Fruit fly (Drosophila melanogaster) whole organism, embryonic: Measurements from ENCODE around the gene CG5381.

Source experiments
- C15 ChIP-seq: fragments of 200-800 bp; sonication (Bioruptor generic); IDR thresholded peaks from 3 replicates; pipeline ENCODE4 v1.3.6; 2022; ENCODE audit warnings: missing biosample characterization, missing genetic modification characterization
- CG10147 ChIP-seq: fragments of 200-800 bp; sonication (Bioruptor generic); optimal IDR thresholded peaks from 2 replicates; lab custom pipeline; 2019; ENCODE audit warnings: missing biosample characterization, mild to moderate bottlenecking, missing genetic modification characterization, moderate library complexity
- CG10274 ChIP-seq: fragments of 200-800 bp; sonication (Bioruptor generic); optimal IDR thresholded peaks from 3 replicates; lab custom pipeline; 2017; ENCODE audit warnings: missing biosample characterization, mild to moderate bottlenecking, missing genetic modification characterization
- CG10366 ChIP-seq: fragments of 200-800 bp; sonication (Bioruptor generic); IDR thresholded peaks from 2 replicates; pipeline ENCODE4 v1.3.6; 2022; ENCODE audit warnings: missing biosample characterization, missing genetic modification characterization
- CG10543 ChIP-seq: fragments of 200-800 bp; sonication (Bioruptor generic); optimal IDR thresholded peaks from 3 replicates; lab custom pipeline; 2017; ENCODE audit warnings: missing biosample characterization, mild to moderate bottlenecking, missing genetic modification characterization, moderate library complexity
- CG11723 ChIP-seq: fragments of 200-800 bp; sonication (Bioruptor generic); optimal IDR thresholded peaks from 2 replicates; lab custom pipeline; 2017; ENCODE audit warnings: missing biosample characterization, mild to moderate bottlenecking, missing genetic modification characterization
- CG1233 ChIP-seq: fragments of 200-800 bp; sonication (Bioruptor generic); optimal IDR thresholded peaks from 4 replicates; lab custom pipeline; 2018; ENCODE audit warnings: missing biosample characterization, mild to moderate bottlenecking, missing genetic modification characterization
- CG13624 ChIP-seq: fragments of 200-800 bp; sonication (Bioruptor generic); optimal IDR thresholded peaks from 2 replicates; lab custom pipeline; 2016; ENCODE audit warnings: missing biosample characterization, missing genetic modification characterization
- CG13894 ChIP-seq: fragments of 200-800 bp; sonication (Bioruptor generic); optimal IDR thresholded peaks from 3 replicates; lab custom pipeline; 2018; ENCODE audit warnings: missing biosample characterization, mild to moderate bottlenecking, missing genetic modification characterization, moderate library complexity
- CG15514 ChIP-seq: fragments of 200-800 bp; sonication (Bioruptor generic); optimal IDR thresholded peaks from 3 replicates; lab custom pipeline; 2017; ENCODE audit warnings: missing biosample characterization, missing genetic modification characterization, mild to moderate bottlenecking, moderate library complexity, missing genetic modification reagents
- CG17912 ChIP-seq: fragments of 200-800 bp; sonication (Bioruptor generic); optimal IDR thresholded peaks from 2 replicates; lab custom pipeline; 2018; ENCODE audit warnings: missing biosample characterization, mild to moderate bottlenecking, missing genetic modification characterization
- CG1792 ChIP-seq: fragments of 200-800 bp; sonication (Bioruptor generic); optimal IDR thresholded peaks from 2 replicates; lab custom pipeline; 2016; ENCODE audit warnings: missing biosample characterization, missing genetic modification characterization
- CG2889 ChIP-seq: fragments of 200-800 bp; sonication (Bioruptor generic); IDR thresholded peaks from 3 replicates; pipeline ENCODE4 v1.3.6; 2022; ENCODE audit warnings: missing biosample characterization, missing genetic modification characterization
- CG30020 ChIP-seq: fragments of 200-800 bp; optimal IDR thresholded peaks from 2 replicates; lab custom pipeline; 2019; ENCODE audit warnings: missing biosample characterization, mild to moderate bottlenecking, missing genetic modification characterization, moderate library complexity
- CG3163 ChIP-seq: fragments of 200-800 bp; sonication (Bioruptor generic); optimal IDR thresholded peaks from 3 replicates; lab custom pipeline; 2016; ENCODE audit warnings: missing biosample characterization, missing genetic modification characterization
- CG34376 ChIP-seq: fragments of 200-800 bp; sonication (Bioruptor generic); optimal IDR thresholded peaks from 2 replicates; lab custom pipeline; 2018; ENCODE audit warnings: missing biosample characterization, mild to moderate bottlenecking, missing genetic modification characterization
- CG34422 ChIP-seq: fragments of 200-800 bp; sonication (Bioruptor generic); IDR thresholded peaks from 3 replicates; pipeline ENCODE4 v1.3.6; 2022; ENCODE audit warnings: missing biosample characterization, missing genetic modification characterization
- CG4730 ChIP-seq: fragments of 200-800 bp; sonication (Bioruptor generic); IDR thresholded peaks from 2 replicates; pipeline ENCODE4 v1.3.6; 2022; ENCODE audit warnings: missing biosample characterization, missing genetic modification characterization
- CG4854 ChIP-seq: fragments of 200-800 bp; sonication (Bioruptor generic); optimal IDR thresholded peaks from 2 replicates; lab custom pipeline; 2016; ENCODE audit warnings: missing biosample characterization, missing genetic modification characterization, inconsistent platforms
- CG5180 ChIP-seq: fragments of 200-800 bp; sonication (Bioruptor generic); optimal IDR thresholded peaks from 3 replicates; lab custom pipeline; 2017; ENCODE audit warnings: missing biosample characterization, missing genetic modification characterization, mild to moderate bottlenecking, moderate library complexity, missing genetic modification reagents
- CG6272 ChIP-seq: fragments of 200-800 bp; sonication (Bioruptor generic); IDR thresholded peaks from 2 replicates; pipeline ENCODE4 v1.3.6; 2022; ENCODE audit warnings: missing biosample characterization, missing genetic modification characterization
- CG9727 ChIP-seq: fragments of 200-800 bp; sonication (Bioruptor generic); optimal IDR thresholded peaks from 3 replicates; lab custom pipeline; 2017; ENCODE audit warnings: missing biosample characterization, mild to moderate bottlenecking, missing genetic modification characterization
- Camta ChIP-seq: fragments of 200-800 bp; sonication (Bioruptor generic); optimal IDR thresholded peaks from 2 replicates; lab custom pipeline; 2016; ENCODE audit warnings: missing biosample characterization, missing genetic modification characterization
- D19A ChIP-seq: fragments of 200-800 bp; optimal IDR thresholded peaks from 3 replicates; lab custom pipeline; 2019; ENCODE audit warnings: missing biosample characterization, mild to moderate bottlenecking, missing genetic modification characterization, moderate library complexity
- Doc2 ChIP-seq: fragments of 200-800 bp; sonication (Bioruptor generic); IDR thresholded peaks from 2 replicates; pipeline ENCODE4 v1.3.6; 2022; ENCODE audit warnings: missing biosample characterization, missing genetic modification characterization
- Dref ChIP-seq: fragments of 200-800 bp; sonication (Bioruptor generic); IDR thresholded peaks from 2 replicates; pipeline ENCODE4 v1.3.6; 2022; ENCODE audit warnings: missing biosample characterization, missing genetic modification characterization
- HLHmδ ChIP-seq: fragments of 200-800 bp; sonication (Bioruptor generic); optimal IDR thresholded peaks from 2 replicates; lab custom pipeline; 2018; ENCODE audit warnings: missing biosample characterization, mild to moderate bottlenecking, missing genetic modification characterization, moderate library complexity
- HmgZ ChIP-seq: fragments of 200-800 bp; sonication (Bioruptor generic); optimal IDR thresholded peaks from 2 replicates; lab custom pipeline; 2018; ENCODE audit warnings: missing biosample characterization, mild to moderate bottlenecking, missing genetic modification characterization
- Hr51 ChIP-seq, 2 experiments: fragments of 200-800 bp; sonication (Bioruptor generic); optimal IDR thresholded peaks; 2 replicates in 1 of 2; 3 replicates in 1 of 2; lab custom pipeline; 2016 to 2018; ENCODE audit warnings: missing biosample characterization in 2 of 2, missing genetic modification characterization in 2 of 2, mild to moderate bottlenecking in 1 of 2, moderate library complexity in 1 of 2
- MTF-1 ChIP-seq: fragments of 200-800 bp; sonication (Bioruptor generic); optimal IDR thresholded peaks from 2 replicates; lab custom pipeline; 2018; ENCODE audit warnings: missing biosample characterization, mild to moderate bottlenecking, missing genetic modification characterization, borderline replicate concordance
- Sry-β ChIP-seq: fragments of 200-800 bp; sonication (Bioruptor generic); optimal IDR thresholded peaks from 2 replicates; lab custom pipeline; 2018; ENCODE audit warnings: missing biosample characterization, mild to moderate bottlenecking, missing genetic modification characterization, moderate library complexity
- ash1 ChIP-seq: fragments of 200-800 bp; sonication (Bioruptor generic); optimal IDR thresholded peaks from 2 replicates; lab custom pipeline; 2018; ENCODE audit warnings: missing biosample characterization, mild to moderate bottlenecking, missing genetic modification characterization
- crp ChIP-seq, 2 experiments: fragments of 200-800 bp; sonication (Bioruptor generic); optimal IDR thresholded peaks; 2 replicates in 1 of 2; 3 replicates in 1 of 2; lab custom pipeline; 2017; ENCODE audit warnings: missing biosample characterization in 2 of 2, missing genetic modification characterization in 2 of 2, mild to moderate bottlenecking in 1 of 2, moderate library complexity in 1 of 2
- cwo ChIP-seq: fragments of 200-800 bp; sonication (Bioruptor generic); optimal IDR thresholded peaks from 3 replicates; lab custom pipeline; 2017; ENCODE audit warnings: missing biosample characterization, missing genetic modification characterization, mild to moderate bottlenecking, moderate library complexity, missing genetic modification reagents
- dmrt99B ChIP-seq: fragments of 200-800 bp; sonication (Bioruptor generic); optimal IDR thresholded peaks from 2 replicates; lab custom pipeline; 2018; ENCODE audit warnings: missing biosample characterization, mild to moderate bottlenecking, missing genetic modification characterization, moderate library complexity
- ewg ChIP-seq: fragments of 200-800 bp; sonication (Bioruptor generic); optimal IDR thresholded peaks from 3 replicates; lab custom pipeline; 2017; ENCODE audit warnings: mild to moderate bottlenecking, missing biosample characterization, missing genetic modification reagents, missing genetic modification characterization
- fru ChIP-seq: fragments of >200 bp; optimal IDR thresholded peaks from 2 replicates; lab custom pipeline; 2017
- knrl ChIP-seq: fragments of 200-800 bp; sonication (Bioruptor generic); IDR thresholded peaks from 3 replicates; pipeline ENCODE4 v1.3.6; 2022; ENCODE audit warnings: missing biosample characterization, missing genetic modification characterization; ENCODE audit not compliant: partially characterized antibody
- lola ChIP-seq, 3 experiments: fragments of >200 bp in 2 of 3; fragments of 200-800 bp in 1 of 3; sonication (Bioruptor generic) in 1 of 3; optimal IDR thresholded peaks; 2 replicates each; lab custom pipeline; 2017 to 2019; ENCODE audit warnings: missing biosample characterization in 3 of 3, missing genetic modification characterization in 3 of 3, mild to moderate bottlenecking in 1 of 3, moderate library complexity in 1 of 3
- mirr ChIP-seq: fragments of 200-800 bp; sonication (Bioruptor generic); optimal IDR thresholded peaks from 3 replicates; lab custom pipeline; 2018; ENCODE audit warnings: missing biosample characterization, mild to moderate bottlenecking, missing genetic modification characterization
- p53 ChIP-seq: fragments of 200-800 bp; sonication (Bioruptor generic); optimal IDR thresholded peaks from 2 replicates; lab custom pipeline; 2016; ENCODE audit warnings: missing biosample characterization, missing genetic modification characterization
- phol ChIP-seq: fragments of 200-800 bp; sonication (Bioruptor generic); optimal IDR thresholded peaks from 3 replicates; lab custom pipeline; 2018; ENCODE audit warnings: missing biosample characterization, mild to moderate bottlenecking, missing genetic modification characterization, moderate library complexity
- seq ChIP-seq: fragments of 200-800 bp; sonication (Bioruptor generic); IDR thresholded peaks from 2 replicates; pipeline ENCODE4 v1.3.6; 2022; ENCODE audit warnings: missing biosample characterization, missing genetic modification characterization
- stwl ChIP-seq: fragments of 200-800 bp; sonication (Bioruptor generic); optimal IDR thresholded peaks from 3 replicates; lab custom pipeline; 2018; ENCODE audit warnings: missing biosample characterization, mild to moderate bottlenecking, missing genetic modification characterization, moderate library complexity
- toy ChIP-seq: fragments of 200-800 bp; sonication (Bioruptor generic); IDR thresholded peaks from 2 replicates; pipeline ENCODE4 v1.3.6; 2022; ENCODE audit warnings: missing biosample characterization, missing genetic modification characterization
- tup ChIP-seq: fragments of 200-800 bp; sonication (Bioruptor generic); optimal IDR thresholded peaks from 2 replicates; lab custom pipeline; 2016; ENCODE audit warnings: missing biosample characterization, mild to moderate bottlenecking, missing genetic modification characterization, moderate library complexity
- vvl ChIP-seq: fragments of 200-800 bp; sonication (Bioruptor generic); IDR thresholded peaks from 2 replicates; pipeline ENCODE4 v1.3.6; 2022; ENCODE audit warnings: missing biosample characterization, missing genetic modification characterization
- zen ChIP-seq: fragments of 200-800 bp; sonication (Bioruptor generic); optimal IDR thresholded peaks from 3 replicates; lab custom pipeline; 2018; ENCODE audit warnings: missing biosample characterization, mild to moderate bottlenecking, missing genetic modification characterization, moderate library complexity

Gene CG5381

dm6 chr2L:10333091-10333991, 10.4 kb upstream of the CG5381 start, which contains the start of gene GATAd (continued):
- TF ChIP-seq crp (GFP tag; optimal IDR thresholded peaks at IDR 0.05; lab: Kevin White, UChicago) (no peak), C15 (GFP tag; lab: Robert Waterston, UW) (no peak), Doc2 (no peak), CG9727 (no peak), seq (GFP tag; lab: Robert Waterston, UW) (no peak), CG5180 (GFP tag; lab: Kevin White, UChicago) (no peak), zen (peak; percentile 23), vvl (GFP tag; lab: Robert Waterston, UW) (peak; percentile 69; the same call in 1 of the 2 replicates), phol (tag; lab: Kevin White, UChicago) (peak; percentile 13), CG4730 (GFP tag; lab: Robert Waterston, UW) (no peak), CG1233 (no peak), HLHmδ (GFP tag; lab: Kevin White, UChicago) (no peak), ash1 (GFP tag; lab: Kevin White, UChicago) (no peak), CG10147 (GFP tag; lab: Kevin White, UChicago) (peak; percentile 6), CG2889 (GFP tag; lab: Robert Waterston, UW) (no peak), MTF-1 (GFP tag; lab: Kevin White, UChicago) (no peak), CG34422 (GFP tag; lab: Robert Waterston, UW) (no peak), CG34376 (GFP tag; lab: Kevin White, UChicago) (no peak), CG10274 (GFP tag; lab: Kevin White, UChicago) (no peak), CG15514 (GFP tag; lab: Kevin White, UChicago) (peak; percentile 99), CG11723 (GFP tag; lab: Kevin White, UChicago) (no peak), Dref (GFP tag; lab: Robert Waterston, UW) (peak; percentile 62), CG3163 (GFP tag; lab: Kevin White, UChicago) (no peak), dmrt99B (tag; lab: Kevin White, UChicago) (no peak), CG17912 (no peak), cwo (GFP tag; lab: Kevin White, UChicago) (no peak), CG6272 (GFP tag; lab: Robert Waterston, UW) (no peak), toy (GFP tag; lab: Robert Waterston, UW) (no peak), HmgZ (tag; lab: Kevin White, UChicago) (peak; percentile 51), knrl (GFP tag; lab: Robert Waterston, UW) (0 out of 3 replicates have a peak, but pooled peaks have one; percentile 37), CG30020 (tag; lab: Kevin White, UChicago) (peak; percentile 95), Camta (no peak), D19A (tag; lab: Kevin White, UChicago) (peak; percentile 2), Sry-β (GFP tag; lab: Kevin White, UChicago) (peak; percentile 87), CG10366 (GFP tag; lab: Robert Waterston, UW) (no peak), CG10543 (GFP tag; lab: Kevin White, UChicago) (peak; percentile 19), CG13624 (GFP tag; lab: Kevin White, UChicago) (no peak), stwl (tag; lab: Kevin White, UChicago) (peak; percentile 34), Hr51 (GFP tag; optimal IDR thresholded peaks at IDR 0.05; lab: Kevin White, UChicago) (no peak), ewg (peak; percentile 3), tup (GFP tag; lab: Kevin White, UChicago) (no peak), fru (no peak), CG13894 (tag; lab: Kevin White, UChicago) (no peak), lola (GFP tag; optimal IDR thresholded peaks at IDR 0.05; lab: Kevin White, UChicago) (no peak), mirr (GFP tag; lab: Kevin White, UChicago) (no peak), CG4854 (GFP tag; lab: Kevin White, UChicago) (no peak), CG1792 (GFP tag; lab: Kevin White, UChicago) (no peak), p53 (GFP tag; lab: Kevin White, UChicago) (no peak)
